Fruit fly (Drosophila melanogaster) whole organism, embryonic: ENCODE measurements around the gene RpL18.

ENCODE experiments used
- Atf-2 ChIP-seq: fragments of 200-800 bp; sonication (Bioruptor generic); optimal IDR thresholded peaks from 2 replicates; lab custom pipeline; 2016; ENCODE audit warnings: missing biosample characterization, missing genetic modification characterization
- BEAF-32 ChIP-seq: fragments of 200-800 bp; sonication (Bioruptor generic); optimal IDR thresholded peaks from 3 replicates; lab custom pipeline; 2017; ENCODE audit warnings: missing biosample characterization, missing genetic modification characterization, mild to moderate bottlenecking, moderate library complexity, missing genetic modification reagents
- CG1024 ChIP-seq: fragments of 200-800 bp; sonication (Bioruptor generic); IDR thresholded peaks from 2 replicates; pipeline ENCODE4 v1.3.6; 2022; ENCODE audit warnings: missing biosample characterization, missing genetic modification characterization
- CG10431 ChIP-seq: fragments of 200-800 bp; sonication (Bioruptor generic); optimal IDR thresholded peaks from 3 replicates; lab custom pipeline; 2018; ENCODE audit warnings: missing biosample characterization, mild to moderate bottlenecking, missing genetic modification characterization
- CG12299 ChIP-seq: fragments of 200-800 bp; sonication (Bioruptor generic); optimal IDR thresholded peaks from 2 replicates; lab custom pipeline; 2018; ENCODE audit warnings: missing biosample characterization, mild to moderate bottlenecking, missing genetic modification characterization
- CG1233 ChIP-seq: fragments of 200-800 bp; sonication (Bioruptor generic); optimal IDR thresholded peaks from 4 replicates; lab custom pipeline; 2018; ENCODE audit warnings: missing biosample characterization, mild to moderate bottlenecking, missing genetic modification characterization
- CG12744 ChIP-seq: fragments of 200-800 bp; sonication (Bioruptor generic); optimal IDR thresholded peaks from 2 replicates; lab custom pipeline; 2016; ENCODE audit warnings: missing biosample characterization, missing genetic modification characterization
- CG13123 ChIP-seq: fragments of 200-800 bp; sonication (Bioruptor generic); optimal IDR thresholded peaks from 2 replicates; lab custom pipeline; 2016; ENCODE audit warnings: missing biosample characterization, missing genetic modification characterization
- CG1603 ChIP-seq: fragments of 200-800 bp; sonication (Bioruptor generic); optimal IDR thresholded peaks from 2 replicates; lab custom pipeline; 2019; ENCODE audit warnings: missing biosample characterization, mild to moderate bottlenecking, missing genetic modification characterization, moderate library complexity
- CG1832 ChIP-seq: fragments of 200-800 bp; sonication (Bioruptor generic); optimal IDR thresholded peaks from 2 replicates; lab custom pipeline; 2017; ENCODE audit warnings: missing biosample characterization, mild to moderate bottlenecking, missing genetic modification characterization, inconsistent platforms
- CG18599 ChIP-seq: fragments of 200-800 bp; sonication (Bioruptor generic); optimal IDR thresholded peaks from 3 replicates; lab custom pipeline; 2017; ENCODE audit warnings: missing biosample characterization, missing genetic modification characterization, mild to moderate bottlenecking, moderate library complexity, missing genetic modification reagents
- CG2202 ChIP-seq: fragments of 200-800 bp; sonication (Bioruptor generic); optimal IDR thresholded peaks from 2 replicates; lab custom pipeline; 2018; ENCODE audit warnings: missing biosample characterization, mild to moderate bottlenecking, missing genetic modification characterization
- CG30020 ChIP-seq: fragments of 200-800 bp; optimal IDR thresholded peaks from 2 replicates; lab custom pipeline; 2019; ENCODE audit warnings: missing biosample characterization, mild to moderate bottlenecking, missing genetic modification characterization, moderate library complexity
- CG3726 ChIP-seq: fragments of 200-800 bp; sonication (Bioruptor generic); IDR thresholded peaks from 3 replicates; pipeline ENCODE4, ENCODE4 v1.3.6; 2022; ENCODE audit warnings: missing biosample characterization, missing genetic modification characterization
- CG6272 ChIP-seq: fragments of 200-800 bp; sonication (Bioruptor generic); IDR thresholded peaks from 2 replicates; pipeline ENCODE4 v1.3.6; 2022; ENCODE audit warnings: missing biosample characterization, missing genetic modification characterization
- CG6813 ChIP-seq: fragments of 200-800 bp; sonication (Bioruptor generic); optimal IDR thresholded peaks from 2 replicates; lab custom pipeline; 2017; ENCODE audit warnings: missing biosample characterization, missing genetic modification characterization, mild to moderate bottlenecking, moderate library complexity, missing genetic modification reagents
- CG7786 ChIP-seq: fragments of 200-800 bp; sonication (Bioruptor generic); optimal IDR thresholded peaks from 2 replicates; lab custom pipeline; 2016; ENCODE audit warnings: missing biosample characterization, missing genetic modification characterization
- CG7963 ChIP-seq: fragments of 200-800 bp; sonication (Bioruptor generic); IDR thresholded peaks from 3 replicates; pipeline ENCODE4 v1.3.6; 2022; ENCODE audit warnings: missing biosample characterization, missing genetic modification characterization; ENCODE audit not compliant: partially characterized antibody
- Dip2 ChIP-seq: fragments of 200-800 bp; sonication (Bioruptor generic); IDR thresholded peaks from 2 replicates; pipeline ENCODE4 v1.3.6; 2022; ENCODE audit warnings: missing biosample characterization, missing genetic modification characterization
- Dip3 ChIP-seq: fragments of 200-800 bp; sonication (Bioruptor generic); optimal IDR thresholded peaks from 3 replicates; lab custom pipeline; 2016; ENCODE audit warnings: missing biosample characterization, missing genetic modification characterization
- Ets97D ChIP-seq: fragments of 200-800 bp; sonication (Bioruptor generic); optimal IDR thresholded peaks from 3 replicates; lab custom pipeline; 2016; ENCODE audit warnings: missing biosample characterization, missing genetic modification characterization
- Fer3 ChIP-seq: fragments of 200-800 bp; sonication (Bioruptor generic); optimal IDR thresholded peaks from 2 replicates; lab custom pipeline; 2018; ENCODE audit warnings: missing biosample characterization, mild to moderate bottlenecking, missing genetic modification characterization, moderate library complexity
- GATAe ChIP-seq: fragments of 200-800 bp; sonication (Bioruptor generic); conservative IDR thresholded peaks from 2 replicates; pipeline ENCODE4 v1.3.6; 2022; ENCODE audit warnings: missing biosample characterization, missing genetic modification characterization
- Gug ChIP-seq: fragments of 200-800 bp; sonication (Bioruptor generic); IDR thresholded peaks from 4 replicates; pipeline ENCODE4 v1.3.6; 2022; ENCODE audit warnings: missing biosample characterization, missing genetic modification characterization
- HHEX ChIP-seq: fragments of 200-800 bp; sonication (Bioruptor generic); optimal IDR thresholded peaks from 3 replicates; lab custom pipeline; 2017; ENCODE audit warnings: missing biosample characterization, mild to moderate bottlenecking, missing genetic modification characterization, missing genetic modification reagents
- HLH3B ChIP-seq: fragments of 200-800 bp; sonication (Bioruptor generic); IDR thresholded peaks from 2 replicates; pipeline ENCODE4 v1.3.6; 2022; ENCODE audit warnings: missing biosample characterization, missing genetic modification characterization
- Hmr ChIP-seq: fragments of 200-800 bp; sonication (Bioruptor generic); optimal IDR thresholded peaks from 3 replicates; lab custom pipeline; 2017; ENCODE audit warnings: mild to moderate bottlenecking, missing biosample characterization, missing genetic modification reagents, missing genetic modification characterization
- Hr3 ChIP-seq: fragments of 200-800 bp; sonication (Bioruptor generic); optimal IDR thresholded peaks from 3 replicates; lab custom pipeline; 2016; ENCODE audit warnings: missing biosample characterization, missing genetic modification characterization
- Scr ChIP-seq: fragments of 200-800 bp; sonication (Bioruptor generic); IDR thresholded peaks from 2 replicates; pipeline ENCODE4 v1.3.6; 2022; ENCODE audit warnings: missing biosample characterization, missing genetic modification characterization; ENCODE audit not compliant: partially characterized antibody
- Sin3A ChIP-seq: fragments of >200 bp; optimal IDR thresholded peaks from 2 replicates; lab custom pipeline; 2018
- Sry-β ChIP-seq: fragments of 200-800 bp; sonication (Bioruptor generic); optimal IDR thresholded peaks from 2 replicates; lab custom pipeline; 2018; ENCODE audit warnings: missing biosample characterization, mild to moderate bottlenecking, missing genetic modification characterization, moderate library complexity
- Stat92E ChIP-seq, 3 experiments: fragments of >200 bp in 2 of 3; fragments of 200-800 bp in 1 of 3; sonication (Bioruptor generic) in 1 of 3; optimal IDR thresholded peaks; 2 replicates each; lab custom pipeline; 2017 to 2019; ENCODE audit warnings: missing biosample characterization in 3 of 3, missing genetic modification characterization in 3 of 3, mild to moderate bottlenecking in 1 of 3, moderate library complexity in 1 of 3
- Xrp1 ChIP-seq: fragments of 200-800 bp; sonication (Bioruptor generic); IDR thresholded peaks from 2 replicates; pipeline ENCODE4 v1.3.6; 2022; ENCODE audit warnings: missing biosample characterization, missing genetic modification characterization
- amos ChIP-seq: fragments of 200-800 bp; sonication (Bioruptor generic); IDR thresholded peaks from 2 replicates; pipeline ENCODE4 v1.3.6; 2022; ENCODE audit warnings: missing biosample characterization, missing genetic modification characterization; ENCODE audit not compliant: partially characterized antibody
- dm ChIP-seq: fragments of 200-800 bp; sonication (Bioruptor generic); optimal IDR thresholded peaks from 3 replicates; lab custom pipeline; 2016; ENCODE audit warnings: missing biosample characterization, missing genetic modification characterization
- emc ChIP-seq: fragments of 200-800 bp; sonication (Bioruptor generic); optimal IDR thresholded peaks from 2 replicates; lab custom pipeline; 2016; ENCODE audit warnings: missing biosample characterization, missing genetic modification characterization
- en ChIP-seq: fragments of 200-800 bp; sonication (Bioruptor generic); optimal IDR thresholded peaks from 2 replicates; lab custom pipeline; 2016; ENCODE audit warnings: missing biosample characterization, missing genetic modification characterization
- esg ChIP-seq: fragments of 200-800 bp; sonication (Bioruptor generic); conservative IDR thresholded peaks from 2 replicates; pipeline ENCODE4 v1.3.6; 2022; ENCODE audit warnings: missing biosample characterization, missing genetic modification characterization
- ftz-f1 ChIP-seq: fragments of 200-800 bp; sonication (Bioruptor generic); optimal IDR thresholded peaks from 2 replicates; lab custom pipeline; 2016; ENCODE audit warnings: missing biosample characterization, missing genetic modification characterization
- grn ChIP-seq: fragments of 200-800 bp; sonication (Bioruptor generic); optimal IDR thresholded peaks from 3 replicates; lab custom pipeline; 2017; ENCODE audit warnings: missing biosample characterization, missing genetic modification characterization
- hb ChIP-seq: fragments of 200-800 bp; sonication (Bioruptor generic); IDR thresholded peaks from 3 replicates; pipeline ENCODE4 v1.3.6; 2022; ENCODE audit warnings: missing biosample characterization, missing genetic modification characterization; ENCODE audit not compliant: partially characterized antibody
- ken ChIP-seq: fragments of 200-800 bp; sonication (Bioruptor generic); IDR thresholded peaks from 3 replicates; pipeline ENCODE4 v1.3.6; 2022; ENCODE audit warnings: missing biosample characterization, missing genetic modification characterization
- nerfin-1 ChIP-seq: fragments of 200-800 bp; sonication (Bioruptor generic); optimal IDR thresholded peaks from 3 replicates; lab custom pipeline; 2019; ENCODE audit warnings: missing biosample characterization, mild to moderate bottlenecking, missing genetic modification characterization, moderate library complexity
- pb ChIP-seq: fragments of 200-800 bp; sonication (Bioruptor generic); optimal IDR thresholded peaks from 3 replicates; lab custom pipeline; 2016; ENCODE audit warnings: missing biosample characterization, missing genetic modification characterization
- pnt ChIP-seq: fragments of 200-800 bp; sonication (Bioruptor generic); optimal IDR thresholded peaks from 3 replicates; lab custom pipeline; 2016; ENCODE audit warnings: missing biosample characterization, missing genetic modification characterization
- psq ChIP-seq: fragments of 200-800 bp; sonication (Bioruptor generic); optimal IDR thresholded peaks from 2 replicates; lab custom pipeline; 2017; ENCODE audit warnings: missing biosample characterization, missing genetic modification characterization
- sqz ChIP-seq: fragments of 200-800 bp; sonication (Bioruptor generic); optimal IDR thresholded peaks from 3 replicates; lab custom pipeline; 2018; ENCODE audit warnings: missing biosample characterization, mild to moderate bottlenecking, missing genetic modification characterization
- sug ChIP-seq: fragments of 200-800 bp; optimal IDR thresholded peaks from 2 replicates; lab custom pipeline; 2019; ENCODE audit warnings: missing biosample characterization, mild to moderate bottlenecking, missing genetic modification characterization, moderate library complexity
- tll ChIP-seq, 2 experiments: fragments of 200-800 bp in 1 of 2; fragments of >200 bp in 1 of 2; sonication (Bioruptor generic) in 1 of 2; optimal IDR thresholded peaks; 2 replicates each; lab custom pipeline; 2017 to 2019; ENCODE audit warnings: missing biosample characterization in 2 of 2, missing genetic modification characterization in 2 of 2, mild to moderate bottlenecking in 1 of 2, moderate library complexity in 1 of 2
- wor ChIP-seq: fragments of 200-800 bp; sonication (Bioruptor generic); IDR thresholded peaks from 2 replicates; pipeline ENCODE4 v1.3.6; 2022; ENCODE audit warnings: missing biosample characterization, missing genetic modification characterization
- yki ChIP-seq: fragments of >200 bp; optimal IDR thresholded peaks from 3 replicates; lab custom pipeline; 2018

Gene RpL18

DNA sequence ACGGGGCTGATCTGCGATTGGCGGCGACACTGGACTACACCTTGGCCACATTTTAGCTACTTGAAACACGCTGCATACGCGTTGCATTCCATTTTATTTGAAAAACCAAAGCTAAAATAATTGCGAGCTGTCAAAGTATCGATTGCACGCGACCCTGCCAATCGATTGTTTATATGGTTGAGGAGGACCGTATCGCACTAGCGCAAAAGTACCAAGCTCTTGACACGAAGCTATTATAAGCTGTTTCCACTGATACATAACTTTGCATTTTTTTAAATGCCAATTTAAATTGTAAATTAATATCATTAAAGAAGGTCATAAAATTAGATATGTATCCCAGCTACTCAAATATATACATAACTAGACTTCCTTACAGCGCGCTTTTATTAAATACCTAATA is 8.0 kb upstream of the RpL18 start, which contains the start of gene Cdc27 (continued):
- peak in 1 of 3 experiments; percentile 50 for TF ChIP-seq Stat92E (GFP tag; optimal IDR thresholded peaks at IDR 0.05; lab: Kevin White, UChicago)
- TF ChIP-seq sqz (GFP tag; lab: Kevin White, UChicago) = no peak
- TF ChIP-seq HLH3B (GFP tag; lab: Robert Waterston, UW) = no peak
- no peak for TF ChIP-seq CG18599 (GFP tag; lab: Kevin White, UChicago)
- TF ChIP-seq CG30020 (tag; lab: Kevin White, UChicago) = peak; percentile 94
- TF ChIP-seq CG13123 (GFP tag; lab: Kevin White, UChicago) = no peak
- no peak for TF ChIP-seq CG12299 (tag; lab: Kevin White, UChicago)
- no peak for TF ChIP-seq grn (GFP tag; lab: Kevin White, UChicago)
- TF ChIP-seq amos (GFP tag; lab: Robert Waterston, UW) = peak; percentile 87
- peak; percentile 58 for TF ChIP-seq Sin3A (lab: Kevin White, UChicago)
- TF ChIP-seq GATAe (GFP tag; lab: Robert Waterston, UW) = no peak
- no peak for TF ChIP-seq nerfin-1 (tag; lab: Kevin White, UChicago)
- no peak for TF ChIP-seq tll (GFP tag; optimal IDR thresholded peaks at IDR 0.05; lab: Kevin White, UChicago)
- TF ChIP-seq esg (GFP tag; lab: Robert Waterston, UW) = no peak
- no peak for TF ChIP-seq psq
- TF ChIP-seq Scr (GFP tag; lab: Robert Waterston, UW) = peak; percentile 84
- no peak for TF ChIP-seq CG3726 (GFP tag; lab: Robert Waterston, UW)
- TF ChIP-seq CG1832 (GFP tag; lab: Kevin White, UChicago) = no peak
- no peak for TF ChIP-seq pnt (GFP tag; lab: Kevin White, UChicago)
- TF ChIP-seq yki (lab: Kevin White, UChicago) = no peak
- TF ChIP-seq Sry-β = no peak
- TF ChIP-seq Ets97D (GFP tag; lab: Kevin White, UChicago) = peak; percentile 70
- TF ChIP-seq dm (GFP tag; lab: Kevin White, UChicago) = peak; percentile 60
- TF ChIP-seq sug (tag; lab: Kevin White, UChicago) = peak; percentile 53
- no peak for TF ChIP-seq Dip2 (GFP tag; lab: Robert Waterston, UW)
- TF ChIP-seq ken (GFP tag; lab: Robert Waterston, UW) = 0 out of 3 replicates have a peak, but pooled peaks have one; percentile 42
- TF ChIP-seq wor (GFP tag; lab: Robert Waterston, UW) = no peak
- peak; percentile 48 for TF ChIP-seq Xrp1 (GFP tag; lab: Robert Waterston, UW)
- peak; percentile 41 for TF ChIP-seq Fer3 (tag; lab: Kevin White, UChicago)
- no peak for TF ChIP-seq CG6272
- no peak for TF ChIP-seq CG12744 (GFP tag; lab: Kevin White, UChicago)
- TF ChIP-seq CG1233 (GFP tag; lab: Kevin White, UChicago) = no peak
- no peak for TF ChIP-seq CG6813 (GFP tag; lab: Kevin White, UChicago)
- TF ChIP-seq BEAF-32 (GFP tag; lab: Kevin White, UChicago) = peak; percentile 88
- TF ChIP-seq pb = no peak
- TF ChIP-seq Hr3 = peak; percentile 31
- TF ChIP-seq emc (GFP tag; lab: Kevin White, UChicago) = no peak
- TF ChIP-seq CG7786 = peak; percentile 22
- no peak for TF ChIP-seq CG2202 (tag; lab: Kevin White, UChicago)
- peak; percentile 11 for TF ChIP-seq Atf-2 (GFP tag; lab: Kevin White, UChicago)
- peak; percentile 78 for TF ChIP-seq CG1603 (tag; lab: Kevin White, UChicago)
- TF ChIP-seq CG1024 = peak; percentile 91
- TF ChIP-seq CG7963 (GFP tag; lab: Robert Waterston, UW) = peak; percentile 65
- TF ChIP-seq CG10431 (GFP tag; lab: Kevin White, UChicago) = peak; percentile 95
- no peak for TF ChIP-seq en
- TF ChIP-seq hb = peak; percentile 61; the same call in 2 of the 3 replicates
- TF ChIP-seq Dip3 (GFP tag; lab: Kevin White, UChicago) = peak; percentile 14
- TF ChIP-seq Hmr = peak; percentile 53
- peak; percentile 47 for TF ChIP-seq ftz-f1 (GFP tag; lab: Kevin White, UChicago)
- no peak for TF ChIP-seq HHEX (GFP tag; lab: Kevin White, UChicago)
- TF ChIP-seq Gug = no peak
